Worm (Caenorhabditis elegans) whole organism, early embryonic: ENCODE results near the gene T19H12.15.

Source experiments
- B0310.2 ChIP-seq: sonication (generic microtip); optimal IDR thresholded peaks from 2 replicates; lab custom pipeline; 2016; ENCODE audit warnings: mild to moderate bottlenecking, missing genetic modification characterization, missing compliant biosample characterization
- F13C5.2 ChIP-seq: sonication (generic microtip); optimal IDR thresholded peaks from 2 replicates; lab custom pipeline; 2017; ENCODE audit warnings: mild to moderate bottlenecking, missing genetic modification characterization, inconsistent platforms, missing compliant biosample characterization
- aly-1 ChIP-seq: sonication (generic microtip); optimal IDR thresholded peaks from 2 replicates; lab custom pipeline; 2016; ENCODE audit warnings: missing genetic modification characterization, missing compliant biosample characterization
- ama-1 ChIP-seq: fragments of 150-350 bp; optimal IDR thresholded peaks from 2 replicates; lab custom pipeline; 2014
- ceh-13 ChIP-seq: fragments of 200-800 bp; sonication (Bioruptor generic); optimal IDR thresholded peaks from 2 replicates; lab custom pipeline; 2018; ENCODE audit warnings: mild to moderate bottlenecking, missing genetic modification characterization, missing compliant biosample characterization
- ceh-36 ChIP-seq: sonication (generic microtip); optimal IDR thresholded peaks from 2 replicates; lab custom pipeline; 2016; ENCODE audit warnings: missing genetic modification characterization, inconsistent platforms, missing compliant biosample characterization
- ets-7 ChIP-seq: sonication (generic microtip); optimal IDR thresholded peaks from 2 replicates; lab custom pipeline; 2016; ENCODE audit warnings: missing genotype, missing genetic modification characterization, missing compliant biosample characterization
- flt-1 ChIP-seq: fragments of 200-800 bp; sonication (Bioruptor generic); IDR thresholded peaks from 2 replicates; pipeline ENCODE4 v1.3.6; 2022; ENCODE audit warnings: missing genetic modification characterization, missing compliant biosample characterization
- hmbx-1 ChIP-seq: sonication (generic microtip); optimal IDR thresholded peaks from 2 replicates; lab custom pipeline; 2016; ENCODE audit warnings: mild to moderate bottlenecking, missing genetic modification characterization, missing compliant biosample characterization
- hmg-4 ChIP-seq: fragments of 200-800 bp; sonication (Bioruptor generic); optimal IDR thresholded peaks from 2 replicates; lab custom pipeline; 2018; ENCODE audit warnings: mild to moderate bottlenecking, missing genetic modification characterization, missing compliant biosample characterization
- hnd-1 ChIP-seq: sonication (generic microtip); optimal IDR thresholded peaks from 2 replicates; lab custom pipeline; 2016; ENCODE audit warnings: missing genetic modification characterization, missing compliant biosample characterization
- pes-1 ChIP-seq: fragments of 200-800 bp; sonication (Bioruptor generic); IDR thresholded peaks from 2 replicates; pipeline ENCODE4 v1.3.6; 2022; ENCODE audit warnings: missing genetic modification reagents, missing genetic modification characterization, missing compliant biosample characterization
- scrt-1 ChIP-seq: fragments of 200-800 bp; sonication (Bioruptor generic); IDR thresholded peaks from 2 replicates; pipeline ENCODE4 v1.3.6; 2022; ENCODE audit warnings: missing genetic modification characterization, missing compliant biosample characterization
- sea-1 ChIP-seq: fragments of 200-800 bp; sonication (Bioruptor generic); conservative IDR thresholded peaks from 2 replicates; pipeline ENCODE4 v1.3.6; 2022; ENCODE audit warnings: missing genetic modification characterization, missing compliant biosample characterization
- tbx-11 ChIP-seq: fragments of 200-800 bp; sonication (Bioruptor generic); IDR thresholded peaks from 2 replicates; pipeline ENCODE4 v1.3.6; 2022; ENCODE audit warnings: missing genetic modification characterization, missing compliant biosample characterization
- tbx-37 ChIP-seq: fragments of 200-800 bp; sonication (Bioruptor generic); conservative IDR thresholded peaks from 2 replicates; pipeline ENCODE4 v1.3.6; 2022; ENCODE audit warnings: missing genetic modification reagents, missing genetic modification characterization, missing compliant biosample characterization
- tra-4 ChIP-seq: sonication (generic microtip); optimal IDR thresholded peaks from 2 replicates; lab custom pipeline; 2017; ENCODE audit warnings: missing genetic modification characterization, missing compliant biosample characterization

The T19H12.15 gene

ce11 chrV:4879251-4879650 lies at the start of gene T19H12.15:
Gene T19H12.15 (minus strand): TSS chrV:4879351.
- TF ChIP-seq ama-1 (lab: Kevin White, UChicago) (no peak), tbx-37 (no peak), hnd-1 (tag; lab: Kevin White, UChicago) (no peak), tbx-11 (GFP tag; lab: Robert Waterston, UW) (no peak), ceh-13 (GFP tag; lab: Kevin White, UChicago) (no peak), pes-1 (GFP tag; lab: Robert Waterston, UW) (no peak), sea-1 (no peak), ets-7 (tag; lab: Kevin White, UChicago) (no peak), F13C5.2 (no peak), flt-1 (GFP tag; lab: Robert Waterston, UW) (no peak), hmg-4 (no peak), tra-4 (tag; lab: Kevin White, UChicago) (no peak), B0310.2 (tag; lab: Kevin White, UChicago) (no peak), hmbx-1 (tag; lab: Kevin White, UChicago) (no peak), ceh-36 (tag; lab: Kevin White, UChicago) (no peak), aly-1 (tag; lab: Kevin White, UChicago) (no peak), scrt-1 (GFP tag; lab: Robert Waterston, UW) (no peak)

- TF ChIP-seq aly-1 (tag; lab: Kevin White, UChicago) (no peak), flt-1 (GFP tag; lab: Robert Waterston, UW) (no peak), hmbx-1 (tag; lab: Kevin White, UChicago) (no peak), ceh-13 (GFP tag; lab: Kevin White, UChicago) (no peak), sea-1 (no peak), tbx-11 (GFP tag; lab: Robert Waterston, UW) (no peak), ceh-36 (tag; lab: Kevin White, UChicago) (no peak), tbx-37 (no peak), scrt-1 (GFP tag; lab: Robert Waterston, UW) (no peak), B0310.2 (tag; lab: Kevin White, UChicago) (no peak), hmg-4 (no peak), tra-4 (tag; lab: Kevin White, UChicago) (no peak), hnd-1 (tag; lab: Kevin White, UChicago) (no peak), F13C5.2 (no peak), pes-1 (GFP tag; lab: Robert Waterston, UW) (no peak), ama-1 (lab: Kevin White, UChicago) (no peak), ets-7 (tag; lab: Kevin White, UChicago) (no peak)
Measured at ce11 chrV:4926371-4926770, 47.2 kb upstream of the T19H12.15 start, which contains the start of gene srh-21. Gene srh-21 (plus strand): TSS chrV:4926671.

- TF ChIP-seq pes-1 (GFP tag; lab: Robert Waterston, UW): no peak
- no peak for TF ChIP-seq sea-1
- TF ChIP-seq hmbx-1 (tag; lab: Kevin White, UChicago): no peak
- TF ChIP-seq tbx-37: no peak
- TF ChIP-seq scrt-1 (GFP tag; lab: Robert Waterston, UW): no peak
- TF ChIP-seq hmg-4: no peak
- no peak for TF ChIP-seq flt-1 (GFP tag; lab: Robert Waterston, UW)
Measured at ce11 chrV:4924618-4925017, 45.5 kb upstream of the T19H12.15 start, which contains the start of gene srh-20. Gene srh-20 (plus strand): TSS chrV:4924918.

- TF ChIP-seq sea-1 (no peak), hmbx-1 (tag; lab: Kevin White, UChicago) (no peak), hnd-1 (tag; lab: Kevin White, UChicago) (no peak), flt-1 (GFP tag; lab: Robert Waterston, UW) (no peak)
Measured at ce11 chrV:4922024-4922423, 42.9 kb upstream of the T19H12.15 start, which contains the start of gene srh-22. Gene srh-22 (plus strand): TSS chrV:4922324.

ce11 chrV:4920690-4921152 lies 41.6 kb upstream of the T19H12.15 start, which contains the start of the genes C02E7.8 and srh-23:
Gene C02E7.8 (minus strand): TSS chrV:4920790.
Gene srh-23 (plus strand): TSS chrV:4921102.
- no peak for TF ChIP-seq hnd-1 (tag; lab: Kevin White, UChicago)
- TF ChIP-seq flt-1 (GFP tag; lab: Robert Waterston, UW): no peak
- no peak for TF ChIP-seq scrt-1 (GFP tag; lab: Robert Waterston, UW)
- TF ChIP-seq F13C5.2: no peak
- TF ChIP-seq hmbx-1 (tag; lab: Kevin White, UChicago): no peak
- no peak for TF ChIP-seq tra-4 (tag; lab: Kevin White, UChicago)
- no peak for TF ChIP-seq ama-1 (lab: Kevin White, UChicago)
- no peak for TF ChIP-seq ets-7 (tag; lab: Kevin White, UChicago)
- no peak for TF ChIP-seq hmg-4
- TF ChIP-seq aly-1 (tag; lab: Kevin White, UChicago): no peak
- TF ChIP-seq ceh-13 (GFP tag; lab: Kevin White, UChicago): no peak
- no peak for TF ChIP-seq tbx-37
- no peak for TF ChIP-seq pes-1 (GFP tag; lab: Robert Waterston, UW)
- TF ChIP-seq B0310.2 (tag; lab: Kevin White, UChicago): no peak
- TF ChIP-seq ceh-36 (tag; lab: Kevin White, UChicago): no peak
- no peak for TF ChIP-seq sea-1
- TF ChIP-seq tbx-11 (GFP tag; lab: Robert Waterston, UW): no peak

ce11 chrV:4918664-4919257 lies 39.6 kb upstream of the T19H12.15 start, which contains the start of gene C02E7.6:
Gene C02E7.6 (plus strand): TSS chrV:4919207.
- TF ChIP-seq tra-4 (tag; lab: Kevin White, UChicago) (no peak), ets-7 (tag; lab: Kevin White, UChicago) (no peak), B0310.2 (tag; lab: Kevin White, UChicago) (no peak), ama-1 (lab: Kevin White, UChicago) (no peak), sea-1 (no peak), F13C5.2 (no peak), hmg-4 (no peak), pes-1 (GFP tag; lab: Robert Waterston, UW) (no peak), scrt-1 (GFP tag; lab: Robert Waterston, UW) (no peak), ceh-13 (GFP tag; lab: Kevin White, UChicago) (no peak)

ce11 chrV:4918091-4918624 lies 39.0 kb upstream of the T19H12.15 start, which contains the start of gene C02E7.7:
Gene C02E7.7 (minus strand): TSS chrV:4918574.
- TF ChIP-seq F13C5.2: no peak
- TF ChIP-seq scrt-1 (GFP tag; lab: Robert Waterston, UW): no peak
- no peak for TF ChIP-seq hnd-1 (tag; lab: Kevin White, UChicago)
- TF ChIP-seq aly-1 (tag; lab: Kevin White, UChicago): no peak
- no peak for TF ChIP-seq tbx-37
- TF ChIP-seq tbx-11 (GFP tag; lab: Robert Waterston, UW): no peak
- TF ChIP-seq ets-7 (tag; lab: Kevin White, UChicago): no peak
- TF ChIP-seq sea-1: no peak
